Worm (Caenorhabditis elegans) whole organism, L1 larva: ENCODE data around the gene F54F2.7.

Experiments
- C34B4.2 ChIP-seq: sonication (generic microtip); optimal IDR thresholded peaks from 2 replicates; lab custom pipeline; 2017; ENCODE audit warnings: mild to moderate bottlenecking, missing genetic modification characterization, missing compliant biosample characterization
- F16B12.6 ChIP-seq: fragments of 150-350 bp; optimal IDR thresholded peaks from 2 replicates; lab custom pipeline; 2014; ENCODE audit warnings: missing biosample characterization, missing genetic modification characterization
- aha-1 ChIP-seq: fragments of 150-350 bp; optimal IDR thresholded peaks from 2 replicates; lab custom pipeline; 2014; ENCODE audit warnings: missing biosample characterization, missing genetic modification characterization
- ama-1 ChIP-seq: fragments of 150-350 bp; optimal IDR thresholded peaks from 2 replicates; lab custom pipeline; 2014
- blmp-1 ChIP-seq: fragments of 150-350 bp; optimal IDR thresholded peaks from 2 replicates; lab custom pipeline; 2014; ENCODE audit warnings: missing biosample characterization, missing genetic modification characterization
- ceh-63 ChIP-seq: fragments of 200-800 bp; sonication (Bioruptor generic); optimal IDR thresholded peaks from 2 replicates; lab custom pipeline; 2018; ENCODE audit warnings: mild to moderate bottlenecking, missing genetic modification characterization, missing compliant biosample characterization
- ceh-8 ChIP-seq: fragments of 200-800 bp; sonication (Bioruptor generic); optimal IDR thresholded peaks from 2 replicates; lab custom pipeline; 2018; ENCODE audit warnings: mild to moderate bottlenecking, missing genetic modification characterization, moderate library complexity, missing compliant biosample characterization
- ceh-82 ChIP-seq, 3 experiments: fragments of 150-350 bp in 1 of 3; sonication (generic microtip) in 2 of 3; optimal IDR thresholded peaks; 2 replicates each; lab custom pipeline; 2014 to 2017; ENCODE audit warnings: missing biosample characterization in 3 of 3, missing genetic modification characterization in 3 of 3
- ceh-88 ChIP-seq: fragments of 200-800 bp; sonication (Bioruptor generic); IDR thresholded peaks from 2 replicates; pipeline ENCODE4 v1.3.6; 2022; ENCODE audit warnings: missing genetic modification characterization, missing compliant biosample characterization
- ceh-90 ChIP-seq: sonication (generic microtip); optimal IDR thresholded peaks from 2 replicates; lab custom pipeline; 2016; ENCODE audit warnings: missing genetic modification characterization, missing compliant biosample characterization
- ces-1 ChIP-seq: fragments of 150-350 bp; optimal IDR thresholded peaks from 2 replicates; lab custom pipeline; 2014; ENCODE audit warnings: missing biosample characterization, missing genetic modification reagents, missing genetic modification characterization
- dpl-1 ChIP-seq, 3 experiments: fragments of 150-350 bp in 2 of 3; sonication (generic microtip) in 1 of 3; optimal IDR thresholded peaks; 2 replicates each; lab custom pipeline; 2014 to 2017; ENCODE audit warnings: missing biosample characterization in 3 of 3, missing genetic modification characterization in 3 of 3, missing genetic modification reagents in 3 of 3
- dsc-1 ChIP-seq: sonication (generic microtip); optimal IDR thresholded peaks from 2 replicates; lab custom pipeline; 2016; ENCODE audit warnings: mild to moderate bottlenecking, missing genetic modification characterization, missing compliant biosample characterization
- efl-1 ChIP-seq, 4 experiments: fragments of 150-350 bp; optimal IDR thresholded peaks in 3 of 4; peaks in 1 of 4; 1 replicate in 1 of 4; 2 replicates in 3 of 4; lab custom pipeline; 2014; ENCODE audit warnings: missing biosample characterization in 2 of 4, missing genetic modification characterization in 2 of 4, missing genetic modification reagents in 2 of 4
- egl-13 ChIP-seq: sonication (generic microtip); optimal IDR thresholded peaks from 2 replicates; lab custom pipeline; 2016; ENCODE audit warnings: missing genotype, missing genetic modification reagents, missing genetic modification characterization, missing compliant biosample characterization
- egl-27 ChIP-seq, 2 experiments: fragments of 150-350 bp in 1 of 2; sonication (generic microtip); optimal IDR thresholded peaks; 3 replicates each; lab custom pipeline; 2017 to 2018; ENCODE audit warnings: missing biosample characterization in 2 of 2, missing genetic modification characterization in 2 of 2, missing genetic modification reagents in 2 of 2
- elt-2 ChIP-seq: sonication (generic microtip); optimal IDR thresholded peaks from 2 replicates; lab custom pipeline; 2016; ENCODE audit warnings: missing genetic modification characterization, mild to moderate bottlenecking, inconsistent platforms, missing compliant biosample characterization, missing genetic modification reagents
- ets-5 ChIP-seq: fragments of 200-800 bp; sonication (Bioruptor generic); IDR thresholded peaks from 2 replicates; pipeline ENCODE4 v1.3.6; 2022; ENCODE audit warnings: missing genetic modification characterization, missing compliant biosample characterization
- fkh-10 ChIP-seq: sonication (generic microtip); optimal IDR thresholded peaks from 2 replicates; lab custom pipeline; 2017; ENCODE audit warnings: missing biosample characterization, missing genetic modification reagents, missing genetic modification characterization
- fkh-4 ChIP-seq: sonication (generic microtip); optimal IDR thresholded peaks from 2 replicates; lab custom pipeline; 2016; ENCODE audit warnings: missing compliant biosample characterization, missing genetic modification characterization, borderline replicate concordance
- fos-1 ChIP-seq: fragments of 150-350 bp; optimal IDR thresholded peaks from 2 replicates; lab custom pipeline; 2014; ENCODE audit warnings: missing biosample characterization, missing genetic modification characterization
- grh-1 ChIP-seq: fragments of 200-800 bp; sonication (Bioruptor generic); IDR thresholded peaks from 2 replicates; pipeline ENCODE4 v1.3.6; 2022; ENCODE audit warnings: missing genetic modification reagents, missing genetic modification characterization, missing compliant biosample characterization
- hlh-4 ChIP-seq: sonication (generic microtip); optimal IDR thresholded peaks from 2 replicates; lab custom pipeline; 2016; ENCODE audit warnings: mild to moderate bottlenecking, missing genetic modification characterization, missing compliant biosample characterization
- irx-1 ChIP-seq: sonication (generic microtip); optimal IDR thresholded peaks from 2 replicates; lab custom pipeline; 2016; ENCODE audit warnings: missing genetic modification characterization, missing compliant biosample characterization
- jun-1 ChIP-seq: fragments of 150-350 bp; optimal IDR thresholded peaks from 2 replicates; lab custom pipeline; 2014; ENCODE audit warnings: missing biosample characterization, missing genetic modification reagents, missing genetic modification characterization
- lin-13 ChIP-seq: fragments of 150-350 bp; optimal IDR thresholded peaks from 2 replicates; lab custom pipeline; 2014; ENCODE audit warnings: missing biosample characterization, missing genetic modification reagents, missing genetic modification characterization
- lin-15B ChIP-seq: fragments of 150-350 bp; sonication (generic microtip); optimal IDR thresholded peaks from 3 replicates; lab custom pipeline; 2014; ENCODE audit warnings: missing biosample characterization, missing genetic modification characterization
- lin-35 ChIP-seq, 2 experiments: fragments of 150-350 bp; optimal IDR thresholded peaks; 2 replicates each; lab custom pipeline; 2014; ENCODE audit warnings: missing biosample characterization in 2 of 2, missing genetic modification characterization in 2 of 2, missing genetic modification reagents in 2 of 2
- lsy-2 ChIP-seq, 2 experiments: fragments of 150-350 bp; optimal IDR thresholded peaks; 2 replicates each; lab custom pipeline; 2014; ENCODE audit warnings: missing biosample characterization in 2 of 2, missing genetic modification characterization in 2 of 2
- mdl-1 ChIP-seq, 2 experiments: fragments of 150-350 bp; optimal IDR thresholded peaks; 2 replicates each; lab custom pipeline; 2014 to 2017; ENCODE audit warnings: missing biosample characterization in 2 of 2, missing genetic modification characterization in 2 of 2, inconsistent platforms in 1 of 2
- mep-1 ChIP-seq: fragments of 150-350 bp; optimal IDR thresholded peaks from 2 replicates; lab custom pipeline; 2014; ENCODE audit warnings: missing biosample characterization, missing genetic modification characterization
- nhr-11 ChIP-seq: fragments of 150-350 bp; optimal IDR thresholded peaks from 2 replicates; lab custom pipeline; 2014; ENCODE audit warnings: missing biosample characterization, missing genetic modification characterization
- nhr-12 ChIP-seq: sonication (generic microtip); optimal IDR thresholded peaks from 2 replicates; lab custom pipeline; 2017; ENCODE audit warnings: missing biosample characterization, missing genetic modification characterization
- nhr-19 ChIP-seq: fragments of 200-800 bp; sonication (Bioruptor generic); conservative IDR thresholded peaks from 2 replicates; pipeline ENCODE4 v1.3.6; 2022; ENCODE audit warnings: missing genetic modification characterization, missing compliant biosample characterization
- nhr-20 ChIP-seq: sonication (generic microtip); optimal IDR thresholded peaks from 2 replicates; lab custom pipeline; 2016; ENCODE audit warnings: mild to moderate bottlenecking, missing genetic modification characterization, missing compliant biosample characterization
- nhr-28 ChIP-seq: fragments of 150-350 bp; optimal IDR thresholded peaks from 2 replicates; lab custom pipeline; 2014; ENCODE audit warnings: missing biosample characterization, missing genetic modification characterization
- nhr-71 ChIP-seq: sonication (generic microtip); optimal IDR thresholded peaks from 2 replicates; lab custom pipeline; 2016; ENCODE audit warnings: mild to moderate bottlenecking, missing genetic modification characterization, moderate library complexity, missing compliant biosample characterization
- nhr-76 ChIP-seq: sonication (generic microtip); optimal IDR thresholded peaks from 2 replicates; lab custom pipeline; 2017; ENCODE audit warnings: missing biosample characterization, missing genetic modification characterization
- nhr-77 ChIP-seq: fragments of 150-350 bp; optimal IDR thresholded peaks from 2 replicates; lab custom pipeline; 2014; ENCODE audit warnings: missing biosample characterization, missing genetic modification characterization
- nhr-90 ChIP-seq: sonication (generic microtip); optimal IDR thresholded peaks from 2 replicates; lab custom pipeline; 2016; ENCODE audit warnings: mild to moderate bottlenecking, missing genetic modification characterization, missing compliant biosample characterization; ENCODE audit not compliant: poor library complexity
- pax-3 ChIP-seq: fragments of 200-800 bp; sonication (Bioruptor generic); optimal IDR thresholded peaks from 2 replicates; lab custom pipeline; 2018; ENCODE audit warnings: mild to moderate bottlenecking, missing genetic modification characterization, moderate library complexity, missing compliant biosample characterization
- pqm-1 ChIP-seq: sonication (generic microtip); optimal IDR thresholded peaks from 3 replicates; lab custom pipeline; 2017; ENCODE audit warnings: missing biosample characterization, missing genetic modification characterization
- rnt-1 ChIP-seq: sonication (generic microtip); optimal IDR thresholded peaks from 2 replicates; lab custom pipeline; 2016; ENCODE audit warnings: mild to moderate bottlenecking, missing genetic modification characterization, moderate library complexity, missing compliant biosample characterization
- skn-1 ChIP-seq: fragments of 150-350 bp; optimal IDR thresholded peaks from 2 replicates; lab custom pipeline; 2014; ENCODE audit warnings: missing biosample characterization, missing genetic modification characterization
- snpc-4 ChIP-seq: fragments of 150-350 bp; optimal IDR thresholded peaks from 2 replicates; lab custom pipeline; 2014; ENCODE audit warnings: missing biosample characterization, missing genetic modification characterization
- snu-23 ChIP-seq: sonication (generic microtip); optimal IDR thresholded peaks from 2 replicates; lab custom pipeline; 2016; ENCODE audit warnings: missing genetic modification characterization, missing compliant biosample characterization
- sup-37 ChIP-seq: fragments of 200-800 bp; sonication (Bioruptor generic); optimal IDR thresholded peaks from 2 replicates; lab custom pipeline; 2018; ENCODE audit warnings: mild to moderate bottlenecking, missing genetic modification characterization, missing compliant biosample characterization
- swsn-7 ChIP-seq: sonication (generic microtip); optimal IDR thresholded peaks from 2 replicates; lab custom pipeline; 2016; ENCODE audit warnings: missing genetic modification characterization, missing compliant biosample characterization
- unc-130 ChIP-seq: fragments of 150-350 bp; optimal IDR thresholded peaks from 2 replicates; lab custom pipeline; 2017; ENCODE audit warnings: missing biosample characterization, missing genetic modification characterization, inconsistent platforms
- unc-98 ChIP-seq: fragments of 200-800 bp; sonication (Bioruptor generic); IDR thresholded peaks from 2 replicates; pipeline ENCODE4 v1.3.6; 2022; ENCODE audit warnings: missing genetic modification characterization, missing compliant biosample characterization
- vab-15 ChIP-seq: sonication (generic microtip); optimal IDR thresholded peaks from 2 replicates; lab custom pipeline; 2017; ENCODE audit warnings: missing genotype, mild to moderate bottlenecking, missing genetic modification characterization, missing compliant biosample characterization
- xbp-1 ChIP-seq: sonication (generic microtip); optimal IDR thresholded peaks from 2 replicates; lab custom pipeline; 2016; ENCODE audit warnings: missing genetic modification characterization, missing compliant biosample characterization

The F54F2.7 gene

DNA sequence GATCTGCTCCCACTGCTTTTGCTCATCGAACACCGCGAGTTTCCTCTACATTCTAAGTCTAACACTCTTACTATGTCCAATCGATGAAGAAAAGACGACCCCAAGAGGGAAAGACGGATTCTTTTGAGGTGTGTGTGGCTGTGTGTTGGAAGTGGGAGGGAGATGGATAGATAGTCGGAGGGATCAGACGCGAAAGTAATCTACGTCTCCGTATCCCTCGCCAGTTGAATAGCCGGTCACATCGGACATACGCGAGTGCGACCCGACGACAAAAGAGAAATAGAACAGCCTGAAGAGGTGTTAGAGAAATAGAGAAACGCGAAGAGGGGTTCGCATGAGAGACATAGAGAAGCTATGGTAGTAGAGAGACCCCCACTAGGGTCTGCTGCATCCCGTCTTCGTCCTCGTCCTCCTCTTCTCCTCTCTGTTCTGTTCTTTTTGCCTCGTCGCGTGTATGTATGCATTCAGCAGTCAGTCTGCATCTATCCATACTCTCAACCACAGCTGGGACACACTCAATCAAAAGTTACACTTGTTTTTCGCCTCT, 11.5 kb downstream of the F54F2.7 start:
- TF ChIP-seq egl-27 (tag; optimal IDR thresholded peaks at IDR 0.05; lab: Kevin White, UChicago) (peak; percentile 93 to 97), nhr-76 (peak; percentile 83), rnt-1 (tag; lab: Kevin White, UChicago) (peak; percentile 94), ama-1 (lab: Kevin White, UChicago) (peak; percentile 69), elt-2 (tag; lab: Kevin White, UChicago) (peak; percentile 63), ceh-82 (tag; optimal IDR thresholded peaks at IDR 0.05; lab: Kevin White, UChicago) (peak; percentile 88 to 93 (median 92)), nhr-77 (tag; lab: Kevin White, UChicago) (peak; percentile 94), hlh-4 (no peak), nhr-12 (peak; percentile 41), fos-1 (tag; lab: Kevin White, UChicago) (peak; percentile 92), ceh-63 (GFP tag; lab: Kevin White, UChicago) (no peak), skn-1 (peak; percentile 92), snu-23 (GFP tag; lab: Kevin White, UChicago) (peak; percentile 98), egl-13 (tag; lab: Kevin White, UChicago) (peak; percentile 98), nhr-90 (tag; lab: Kevin White, UChicago) (peak; percentile 91), mep-1 (tag; lab: Kevin White, UChicago) (peak; percentile 96), lin-15B (tag; lab: Kevin White, UChicago) (no peak), efl-1 (optimal IDR thresholded peaks at IDR 0.05; lab: Kevin White, UChicago) (peak; percentile 89 to 95), efl-1 (GFP tag; optimal IDR thresholded peaks at IDR 0.05 in 1 of 2; lab: Kevin White, UChicago) (peak; percentile 60 to 98), aha-1 (tag; lab: Kevin White, UChicago) (peak; percentile 84), nhr-71 (peak; percentile 99), grh-1 (GFP tag; lab: Robert Waterston, UW) (peak; percentile 94), ets-5 (GFP tag; lab: Robert Waterston, UW) (no peak), ceh-90 (tag; lab: Kevin White, UChicago) (no peak), vab-15 (no peak), nhr-19 (GFP tag; lab: Robert Waterston, UW) (peak; percentile 96), pax-3 (tag; lab: Kevin White, UChicago) (peak; percentile 90), pqm-1 (tag; lab: Kevin White, UChicago) (no peak), fkh-10 (GFP tag; lab: Kevin White, UChicago) (peak; percentile 82), blmp-1 (tag; lab: Kevin White, UChicago) (peak; percentile 61), dsc-1 (tag; lab: Kevin White, UChicago) (peak; percentile 95), ces-1 (GFP tag; lab: Kevin White, UChicago) (no peak), irx-1 (peak; percentile 94), unc-98 (no peak), swsn-7 (peak; percentile 97), dpl-1 (GFP tag; optimal IDR thresholded peaks at IDR 0.05; lab: Kevin White, UChicago) (peak; percentile 69 to 74 (median 70)), mdl-1 (tag; optimal IDR thresholded peaks at IDR 0.05; lab: Kevin White, UChicago) (peak; percentile 50 to 96), lin-35 (GFP tag; optimal IDR thresholded peaks at IDR 0.05; lab: Kevin White, UChicago) (peak; percentile 83 to 84), ceh-8 (peak; percentile 91), unc-130 (peak; percentile 91), xbp-1 (tag; lab: Kevin White, UChicago) (peak; percentile 94), ceh-88 (GFP tag; lab: Robert Waterston, UW) (peak; percentile 88), lsy-2 (tag; optimal IDR thresholded peaks at IDR 0.05; lab: Kevin White, UChicago) (peak; percentile 93 to 95), lin-13 (GFP tag; lab: Kevin White, UChicago) (peak; percentile 97), nhr-20 (tag; lab: Kevin White, UChicago) (peak; percentile 98), nhr-11 (tag; lab: Kevin White, UChicago) (peak; percentile 95), fkh-4 (peak; percentile 52), snpc-4 (peak; percentile 95), jun-1 (tag; lab: Kevin White, UChicago) (peak; percentile 97), C34B4.2 (tag; lab: Kevin White, UChicago) (no peak), nhr-28 (tag; lab: Kevin White, UChicago) (peak; percentile 42), F16B12.6 (tag; lab: Kevin White, UChicago) (peak; percentile 7), sup-37 (peak; percentile 79)
